Fruit fly (Drosophila melanogaster): ENCODE measurements around the gene Orct2.

The Orct2 gene

DNA sequence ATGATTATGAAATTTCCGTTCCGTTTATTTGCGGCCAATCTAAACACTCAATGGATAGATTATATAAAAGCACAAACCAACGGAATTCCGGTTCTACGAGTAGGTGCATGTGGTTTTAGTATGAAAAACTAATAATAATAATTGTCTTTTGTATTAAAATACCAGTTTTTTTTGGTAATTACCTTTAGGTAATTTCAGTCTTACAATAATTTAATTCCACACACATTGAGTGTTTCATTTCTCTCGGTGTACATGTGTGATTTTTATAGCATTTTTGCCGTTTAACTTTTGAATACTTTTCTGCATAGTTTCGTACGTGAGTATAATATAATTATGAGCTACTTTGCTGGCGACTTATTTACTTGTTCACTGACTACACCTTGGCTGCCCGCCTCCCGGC lies 30.2 kb downstream of the Orct2 start:
- no peak for TF ChIP-seq CG4496 (GFP tag; IDR thresholded peaks at IDR 0.05)
- TF ChIP-seq Pif1B (GFP tag; optimal IDR thresholded peaks at IDR 0.05): no peak
- no peak for TF ChIP-seq CG34367 (tag; optimal IDR thresholded peaks at IDR 0.05)
- TF ChIP-seq Ets98B (GFP tag; IDR thresholded peaks at IDR 0.05): no peak
- TF ChIP-seq CG8159 (tag; optimal IDR thresholded peaks at IDR 0.05): no peak
- no peak for TF ChIP-seq CG15710 (tag; optimal IDR thresholded peaks at IDR 0.05)
- no peak for TF ChIP-seq fd96Ca (GFP tag; IDR thresholded peaks at IDR 0.05)
- TF ChIP-seq CG12605 (GFP tag; IDR thresholded peaks at IDR 0.05): no peak
- no peak for TF ChIP-seq CG10348 (GFP tag; IDR thresholded peaks at IDR 0.05)
- no peak for TF ChIP-seq CG13204 (GFP tag; optimal IDR thresholded peaks at IDR 0.05)
- TF ChIP-seq EcR (GFP tag; optimal IDR thresholded peaks at IDR 0.05): no peak
- no peak for TF ChIP-seq D1 (tag; optimal IDR thresholded peaks at IDR 0.05)
- no peak for TF ChIP-seq CG32121 (GFP tag; IDR thresholded peaks at IDR 0.05)

DNA sequence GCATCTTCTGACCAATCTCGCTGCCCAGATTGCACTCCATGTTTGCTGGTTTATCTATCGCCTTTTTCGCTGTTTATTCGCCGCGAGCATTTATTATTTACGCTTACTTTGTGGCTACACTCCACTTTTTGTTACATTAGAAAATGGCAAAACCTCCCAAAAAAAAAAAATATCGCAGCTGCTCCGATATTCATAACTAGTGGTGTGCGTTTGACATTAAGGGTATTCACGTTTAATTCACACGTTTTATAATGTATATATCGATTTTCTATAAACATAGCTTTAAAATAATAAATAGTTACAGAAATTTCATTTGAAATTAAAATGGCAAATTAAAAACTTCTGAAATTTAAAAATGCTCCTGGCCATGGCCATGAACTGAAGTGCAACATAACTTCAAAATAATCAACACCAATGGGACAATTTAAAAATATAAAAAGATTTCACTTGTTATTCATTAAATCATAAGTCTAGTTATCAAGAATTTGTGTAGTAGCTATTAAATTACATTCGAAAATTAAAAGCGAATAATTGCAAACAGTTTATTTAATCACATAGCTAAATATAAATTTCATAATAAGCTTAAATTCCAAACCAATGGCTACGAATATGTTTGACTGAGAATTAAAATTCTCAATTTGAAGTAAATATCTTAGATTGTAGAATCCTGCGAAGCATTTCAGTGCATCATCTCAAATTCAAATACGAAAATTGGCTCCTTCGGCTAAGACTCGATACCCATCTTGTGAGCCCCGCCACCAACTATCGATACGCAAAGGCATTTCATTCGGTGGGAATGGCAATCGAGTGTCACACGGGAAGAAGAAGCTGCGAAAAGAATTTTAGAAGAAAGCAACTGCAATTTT lies 45.6 kb downstream of the Orct2 start, which contains the start of the genes Nab2 and BRWD3:
Nab2 (minus strand) TSS at position 203 of the 866 bp plus-strand sequence.
BRWD3 (plus strand) TSS at position 784 of the 866 bp plus-strand sequence.
- TF ChIP-seq D1 (tag; optimal IDR thresholded peaks at IDR 0.05) (no peak), CG17806 (tag; optimal IDR thresholded peaks at IDR 0.05) (no peak), CG12605 (GFP tag; IDR thresholded peaks at IDR 0.05) (peak; percentile 8; the same call in 1 of the 2 replicates), Ets98B (GFP tag; IDR thresholded peaks at IDR 0.05) (no peak; the same call in none of the 2 replicates), CG13204 (GFP tag; optimal IDR thresholded peaks at IDR 0.05) (no peak), rn (GFP tag; IDR thresholded peaks at IDR 0.05) (peak; percentile 20; the same call in 1 of the 2 replicates), EcR (GFP tag; optimal IDR thresholded peaks at IDR 0.05) (no peak), fd96Ca (GFP tag; IDR thresholded peaks at IDR 0.05) (peak; percentile 21; the same call in 1 of the 3 replicates), CG32121 (GFP tag; IDR thresholded peaks at IDR 0.05) (0 out of 2 replicates have a peak, but pooled peaks have one; percentile 50), CG8159 (tag; optimal IDR thresholded peaks at IDR 0.05) (peak; percentile 15), CG4496 (GFP tag; IDR thresholded peaks at IDR 0.05) (0 out of 3 replicates have a peak, but pooled peaks have one; percentile 8), CG15710 (tag; optimal IDR thresholded peaks at IDR 0.05) (no peak)

DNA sequence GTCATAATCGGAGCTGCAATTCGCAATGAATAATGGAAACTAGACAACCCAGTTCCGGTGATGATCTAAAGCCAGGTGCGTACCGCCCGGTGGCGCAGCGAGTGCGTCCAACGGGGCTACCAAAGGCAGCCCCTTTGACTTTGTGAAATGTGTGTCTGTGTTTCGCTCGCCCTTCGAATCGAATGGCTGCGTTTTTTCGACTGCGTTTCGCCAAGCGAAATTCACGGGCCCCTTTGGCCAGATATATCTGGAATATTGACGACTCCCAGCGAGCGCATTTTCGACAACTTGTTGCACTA lies 46.2 kb downstream of the Orct2 start:
- TF ChIP-seq gl (tag; optimal IDR thresholded peaks at IDR 0.05) (no peak), D1 (tag; optimal IDR thresholded peaks at IDR 0.05) (no peak), CG12605 (GFP tag; IDR thresholded peaks at IDR 0.05) (no peak), CG8301 (tag; optimal IDR thresholded peaks at IDR 0.05) (no peak)

DNA sequence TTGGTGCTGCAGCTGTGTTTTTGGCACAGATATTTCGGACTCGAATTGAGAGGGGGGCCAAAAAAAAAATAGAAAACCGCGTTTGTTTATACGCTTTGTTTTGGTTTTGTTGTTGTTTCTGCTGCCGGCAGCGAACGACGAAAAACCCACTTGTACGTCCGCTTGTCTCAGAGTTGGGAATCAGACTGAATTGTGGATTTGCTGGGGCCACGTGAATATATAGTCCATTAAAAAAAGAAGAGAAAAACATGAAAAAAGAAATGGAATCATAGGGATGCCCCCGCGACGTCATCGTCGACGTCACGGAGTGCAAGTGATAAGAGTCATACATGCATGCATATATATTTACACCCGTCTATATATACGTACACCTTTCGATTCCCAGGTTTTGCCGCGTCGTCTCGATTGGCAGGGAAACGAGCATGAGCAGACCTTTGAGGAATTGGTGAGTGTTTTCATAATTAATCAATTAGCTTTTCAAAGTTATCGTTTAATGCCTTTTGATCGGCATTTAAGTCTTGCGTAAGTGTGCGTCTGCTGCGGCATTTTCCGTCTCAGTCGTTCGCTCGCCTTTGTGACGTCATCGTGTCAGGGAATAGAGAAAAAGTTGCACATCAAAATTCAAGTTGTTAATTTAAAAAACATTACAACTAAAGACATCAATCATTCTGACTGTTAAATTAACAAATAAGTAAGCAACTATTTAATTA lies 47.0 kb downstream of the Orct2 start:
- no peak for TF ChIP-seq CG32121 (GFP tag; IDR thresholded peaks at IDR 0.05)
- TF ChIP-seq gl (tag; optimal IDR thresholded peaks at IDR 0.05): peak; percentile 39
- TF ChIP-seq CG13204 (GFP tag; optimal IDR thresholded peaks at IDR 0.05): no peak
- TF ChIP-seq Ets98B (GFP tag; IDR thresholded peaks at IDR 0.05): 0 out of 2 replicates have a peak, but pooled peaks have one; percentile 6
- TF ChIP-seq CG10348 (GFP tag; IDR thresholded peaks at IDR 0.05): no peak
- no peak for TF ChIP-seq D1 (tag; optimal IDR thresholded peaks at IDR 0.05)
- no peak for TF ChIP-seq rn (GFP tag; IDR thresholded peaks at IDR 0.05)
- peak; percentile 9 for TF ChIP-seq CG15710 (tag; optimal IDR thresholded peaks at IDR 0.05)
- no peak for TF ChIP-seq Pif1B (GFP tag; optimal IDR thresholded peaks at IDR 0.05)
- no peak for TF ChIP-seq Snoo (tag; optimal IDR thresholded peaks at IDR 0.05)
- TF ChIP-seq CG9948 (tag; optimal IDR thresholded peaks at IDR 0.05): no peak
- peak; percentile 32; the same call in 1 of the 2 replicates for TF ChIP-seq CG12605 (GFP tag; IDR thresholded peaks at IDR 0.05)
- peak; percentile 71 for TF ChIP-seq EcR (GFP tag; optimal IDR thresholded peaks at IDR 0.05)
- TF ChIP-seq CG34367 (tag; optimal IDR thresholded peaks at IDR 0.05): no peak
- TF ChIP-seq CG4496 (GFP tag; IDR thresholded peaks at IDR 0.05): 0 out of 3 replicates have a peak, but pooled peaks have one; percentile 15
- no peak for TF ChIP-seq CG8159 (tag; optimal IDR thresholded peaks at IDR 0.05)
- no peak for TF ChIP-seq fd96Ca (GFP tag; IDR thresholded peaks at IDR 0.05)
- no peak for TF ChIP-seq CG17806 (tag; optimal IDR thresholded peaks at IDR 0.05)
- no peak for TF ChIP-seq Pif1A (GFP tag; optimal IDR thresholded peaks at IDR 0.05)
- TF ChIP-seq CG8301 (tag; optimal IDR thresholded peaks at IDR 0.05): no peak
- TF ChIP-seq CG14655 (GFP tag; optimal IDR thresholded peaks at IDR 0.05): no peak

DNA sequence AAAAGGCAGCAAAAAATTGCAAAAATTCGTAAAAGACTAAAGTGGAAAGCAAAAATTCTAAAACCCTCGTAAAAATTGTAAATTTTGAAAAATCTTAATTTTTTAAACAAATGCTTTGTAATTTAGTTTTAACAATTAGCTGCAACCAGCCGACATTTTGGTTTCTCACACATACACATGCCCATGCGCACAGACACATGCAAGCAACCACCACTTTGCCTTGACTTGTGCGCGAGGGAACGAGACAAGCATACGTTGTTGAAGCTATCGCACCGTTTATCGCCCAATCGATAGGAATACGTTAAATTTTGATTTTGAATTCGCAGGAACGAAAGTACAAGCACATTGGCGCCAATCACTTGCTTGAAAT lies 47.5 kb downstream of the Orct2 start:
- peak; percentile 12; the same call in 1 of the 2 replicates for TF ChIP-seq Ets98B (GFP tag; IDR thresholded peaks at IDR 0.05)
- TF ChIP-seq gl (tag; optimal IDR thresholded peaks at IDR 0.05): no peak
